Worm (Caenorhabditis elegans): ENCODE measurements around the gene his-61.

The his-61 gene

DNA sequence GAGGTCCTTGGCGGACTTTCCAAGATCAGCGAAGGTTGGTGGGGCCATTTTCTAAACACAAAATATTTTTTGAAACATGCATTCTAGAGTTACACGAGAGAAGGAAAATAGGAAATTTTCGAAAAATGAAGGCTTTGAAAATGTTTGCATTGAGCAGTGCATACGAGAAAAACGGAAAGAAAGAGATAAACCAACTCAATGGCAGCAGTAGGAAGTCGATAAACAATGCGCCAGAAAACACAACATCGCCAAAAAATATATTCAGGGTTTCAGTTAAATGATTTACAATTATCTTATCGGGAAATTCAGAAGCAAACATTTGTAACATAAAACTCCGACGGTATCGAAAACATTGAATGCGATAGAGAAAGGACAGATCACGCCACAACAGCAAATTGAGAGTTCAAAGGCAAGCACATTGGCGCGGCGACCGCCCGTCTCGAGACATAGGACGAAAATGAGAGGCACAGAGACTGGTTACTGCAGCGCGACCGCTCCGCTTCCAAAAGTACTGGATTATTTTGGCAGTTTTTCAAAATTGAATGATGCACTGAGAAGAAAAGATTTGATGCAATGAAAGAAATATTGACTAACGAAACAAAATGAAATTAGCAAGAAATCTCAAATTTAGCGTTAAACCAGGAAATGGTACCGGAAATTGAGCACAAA lies 22.0 kb upstream of the his-61 start, which contains the start of the genes vdac-1 and R05G6.5 (continued):
- TF ChIP-seq lin-1 (GFP tag; IDR thresholded peaks at IDR 0.05) (peak; percentile 65; the same call in 1 of the 2 replicates), tra-1 (GFP tag; IDR thresholded peaks at IDR 0.05) (0 out of 2 replicates have a peak, but pooled peaks have one; percentile 49), mep-1 (tag; optimal IDR thresholded peaks at IDR 0.05) (peak; percentile 91), sdz-12 (GFP tag; optimal IDR thresholded peaks at IDR 0.05) (no peak), lir-3 (tag; optimal IDR thresholded peaks at IDR 0.05) (no peak), mxl-2 (GFP tag; conservative IDR thresholded peaks at IDR 0.05) (no peak), nhr-11 (tag; optimal IDR thresholded peaks at IDR 0.05) (peak; percentile 75), zip-11 (GFP tag; IDR thresholded peaks at IDR 0.05) (no peak), tag-97 (GFP tag; IDR thresholded peaks at IDR 0.05) (no peak), arid-1 (GFP tag; conservative IDR thresholded peaks at IDR 0.05) (no peak), nhr-48 (tag; optimal IDR thresholded peaks at IDR 0.05) (peak; percentile 11), T26A8.4 (GFP tag; IDR thresholded peaks at IDR 0.05) (peak; percentile 59), hlh-30 (tag; optimal IDR thresholded peaks at IDR 0.05; ENCODE audit: insufficient read depth) (peak; percentile 92), pha-4 (GFP tag; IDR thresholded peaks at IDR 0.05) (peak; percentile 77), pha-4 (tag; optimal IDR thresholded peaks at IDR 0.05) (peak; percentile 38), ces-1 (GFP tag; optimal IDR thresholded peaks at IDR 0.05) (no peak), nhr-102 (tag; optimal IDR thresholded peaks at IDR 0.05) (peak; percentile 60), nhr-41 (GFP tag; IDR thresholded peaks at IDR 0.05) (peak; percentile 49; the same call in 1 of the 2 replicates), lin-15B (tag; optimal IDR thresholded peaks at IDR 0.05) (no peak)

DNA sequence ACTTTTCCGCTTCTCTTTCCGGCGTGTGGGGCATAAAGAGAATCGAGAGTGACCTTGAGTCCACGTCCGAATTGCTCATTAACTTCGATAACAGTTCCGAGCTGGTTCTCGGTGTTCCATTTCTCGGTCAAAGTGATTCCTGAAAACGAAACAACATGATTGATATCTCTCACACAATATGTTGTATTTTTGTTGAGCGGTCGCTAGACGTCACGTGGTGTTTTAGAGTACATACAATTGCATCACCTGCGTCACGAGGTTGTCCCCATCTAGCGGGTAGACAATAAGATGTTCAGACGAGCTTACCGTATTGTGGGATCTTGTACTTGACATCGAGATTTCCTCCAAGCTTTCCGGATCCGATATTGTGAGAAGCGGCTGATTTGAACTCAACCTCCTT lies 21.3 kb upstream of the his-61 start:
- TF ChIP-seq mdt-29 (GFP tag; IDR thresholded peaks at IDR 0.05) (no peak), F44E2.7 (GFP tag; IDR thresholded peaks at IDR 0.05) (no peak), T26A8.4 (GFP tag; IDR thresholded peaks at IDR 0.05) (no peak), mxl-3 (GFP tag; optimal IDR thresholded peaks at IDR 0.05) (peak; percentile 43), mep-1 (tag; optimal IDR thresholded peaks at IDR 0.05) (peak; percentile 28), zfp-3 (GFP tag; conservative IDR thresholded peaks at IDR 0.05) (no peak), lsy-2 (tag; optimal IDR thresholded peaks at IDR 0.05) (peak; percentile 13 to 52), hlh-30 (tag; optimal IDR thresholded peaks at IDR 0.05; ENCODE audit: insufficient read depth) (peak; percentile 88), ztf-11 (tag; optimal IDR thresholded peaks at IDR 0.05) (no peak), dmd-8 (GFP tag; IDR thresholded peaks at IDR 0.05) (no peak), unc-62 (GFP tag; optimal IDR thresholded peaks at IDR 0.05 in 1 of 2) (peak in 1 of 2 experiments; percentile 96), unc-62 (tag; optimal IDR thresholded peaks at IDR 0.05) (no peak), duxl-1 (tag; optimal IDR thresholded peaks at IDR 0.05; ENCODE audit: poor library complexity) (peak; percentile 17), dmd-6 (GFP tag; IDR thresholded peaks at IDR 0.05) (peak; percentile 55), hlh-11 (tag; optimal IDR thresholded peaks at IDR 0.05) (peak; percentile 71), lin-38 (GFP tag; IDR thresholded peaks at IDR 0.05) (no peak), tra-1 (GFP tag; IDR thresholded peaks at IDR 0.05) (no peak), mdl-1 (tag; optimal IDR thresholded peaks at IDR 0.05) (peak in 1 of 2 experiments; percentile 48), aly-2 (tag; optimal IDR thresholded peaks at IDR 0.05) (no peak), zip-2 (tag; optimal IDR thresholded peaks at IDR 0.05) (no peak), ama-1 (optimal IDR thresholded peaks at IDR 0.05) (peak; percentile 33), ces-1 (GFP tag; optimal IDR thresholded peaks at IDR 0.05) (no peak), ceh-82 (tag; optimal IDR thresholded peaks at IDR 0.05) (no peak), nhr-48 (tag; optimal IDR thresholded peaks at IDR 0.05) (peak; percentile 39), zfp-2 (tag; optimal IDR thresholded peaks at IDR 0.05) (no peak), Y48G9A.11 (GFP tag; IDR thresholded peaks at IDR 0.05) (no peak), php-3 (GFP tag; IDR thresholded peaks at IDR 0.05) (no peak), unc-130 (GFP tag; optimal IDR thresholded peaks at IDR 0.05) (no peak), nhr-11 (tag; optimal IDR thresholded peaks at IDR 0.05) (peak; percentile 34), T20F7.1 (GFP tag; optimal IDR thresholded peaks at IDR 0.05) (peak; percentile 7), hif-1 (tag; optimal IDR thresholded peaks at IDR 0.05) (no peak), ceh-62 (tag; optimal IDR thresholded peaks at IDR 0.05) (no peak), mes-2 (tag; optimal IDR thresholded peaks at IDR 0.05; ENCODE audit: poor library complexity, severe bottlenecking) (no peak), skn-1 (tag; optimal IDR thresholded peaks at IDR 0.05) (no peak), ztf-7 (tag; optimal IDR thresholded peaks at IDR 0.05) (no peak), R02D3.7 (tag; optimal IDR thresholded peaks at IDR 0.05) (no peak), daf-19 (GFP tag; conservative IDR thresholded peaks at IDR 0.05) (no peak)
